Fruit fly (Drosophila melanogaster): ENCODE measurements around the gene mfr.

DNA sequence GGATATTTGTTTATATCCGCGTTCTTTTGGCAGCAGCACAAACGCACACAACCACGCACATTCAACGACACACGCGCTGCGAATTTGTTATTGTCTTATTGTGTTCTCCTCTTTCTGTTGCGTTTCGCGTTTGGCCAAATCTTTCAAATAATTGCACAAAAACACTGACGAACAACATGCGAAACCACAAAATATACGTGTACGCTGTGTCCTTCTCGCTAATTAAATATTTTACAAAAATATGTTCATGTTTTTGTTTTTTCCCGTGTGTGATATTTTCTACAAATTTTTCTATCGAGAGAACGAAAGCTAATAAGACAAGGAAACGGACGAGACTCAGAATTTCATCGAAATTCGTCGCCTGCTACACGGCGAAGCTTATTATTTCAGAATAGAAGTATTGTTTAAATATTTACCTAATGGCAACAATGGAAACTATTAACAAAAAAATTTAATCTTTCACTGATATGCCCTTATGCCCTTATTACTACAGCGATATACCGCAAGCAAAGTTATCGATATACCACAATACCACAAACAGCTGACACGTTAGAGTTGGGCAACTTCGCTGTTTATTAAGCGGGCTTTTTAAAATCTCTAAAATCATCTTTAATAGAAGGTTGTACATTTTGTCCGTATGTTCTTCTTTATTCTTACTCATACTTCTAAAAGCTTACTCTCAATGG, 41.6 kb upstream of the mfr start, which contains the start of the genes CG43783 and orb2:
- TF ChIP-seq svp (GFP tag) (no peak), Hr4 (GFP tag; optimal IDR thresholded peaks at IDR 0.05) (no peak), Ets96B (tag; optimal IDR thresholded peaks at IDR 0.05) (no peak), Gug (GFP tag; IDR thresholded peaks at IDR 0.05) (no peak), CG6808 (GFP tag; optimal IDR thresholded peaks at IDR 0.05) (no peak), CG3032 (tag; optimal IDR thresholded peaks at IDR 0.05) (no peak), ss (GFP tag; optimal IDR thresholded peaks at IDR 0.05) (no peak), Smox (GFP tag; optimal IDR thresholded peaks at IDR 0.05) (no peak), fd85E (GFP tag; optimal IDR thresholded peaks at IDR 0.05) (no peak), Sox102F (GFP tag; optimal IDR thresholded peaks at IDR 0.05) (no peak), CG3919 (GFP tag; optimal IDR thresholded peaks at IDR 0.05) (no peak), lz (GFP tag; optimal IDR thresholded peaks at IDR 0.05) (no peak), Sox15 (GFP tag; optimal IDR thresholded peaks at IDR 0.05) (no peak)

Measured in whole organism, prepupa.